Fruit fly (Drosophila melanogaster): ENCODE measurements around the gene fuss.

Gene fuss

dm6 chr4:982791-983407 is 4.6 kb upstream of the fuss start (continued):
- peak; percentile 83 for TF ChIP-seq zfh1 (GFP tag; IDR thresholded peaks at IDR 0.05)
- no peak for TF ChIP-seq pan (optimal IDR thresholded peaks at IDR 0.05)
- no peak for TF ChIP-seq pan (GFP tag; optimal IDR thresholded peaks at IDR 0.05 in 1 of 2, IDR thresholded peaks at IDR 0.05 in 1 of 2)
- peak; percentile 66 for TF ChIP-seq seq (GFP tag; IDR thresholded peaks at IDR 0.05)
- TF ChIP-seq CG6683 (GFP tag; optimal IDR thresholded peaks at IDR 0.05) = peak; percentile 50
- TF ChIP-seq GATAe (GFP tag; conservative IDR thresholded peaks at IDR 0.05) = no peak
- TF ChIP-seq CG15073 (GFP tag; optimal IDR thresholded peaks at IDR 0.05) = peak; percentile 3
- peak; percentile 78 for TF ChIP-seq phol (tag; optimal IDR thresholded peaks at IDR 0.05)
- TF ChIP-seq CG13894 (tag; optimal IDR thresholded peaks at IDR 0.05) = peak; percentile 38
- TF ChIP-seq amos (GFP tag; IDR thresholded peaks at IDR 0.05; ENCODE audit: partially characterized antibody) = no peak
- TF ChIP-seq CG10543 (GFP tag; optimal IDR thresholded peaks at IDR 0.05) = peak; percentile 18
- TF ChIP-seq Antp (GFP tag; optimal IDR thresholded peaks at IDR 0.05) = no peak
- peak; percentile 79 for TF ChIP-seq nmo (GFP tag; optimal IDR thresholded peaks at IDR 0.05)
- no peak for TF ChIP-seq CG8478 (optimal IDR thresholded peaks at IDR 0.05)
- peak; percentile 50 for TF ChIP-seq BtbVII (GFP tag; optimal IDR thresholded peaks at IDR 0.05)
- TF ChIP-seq fd3F (GFP tag; optimal IDR thresholded peaks at IDR 0.05) = peak; percentile 38
- peak; percentile 61 for TF ChIP-seq CG7786 (GFP tag; optimal IDR thresholded peaks at IDR 0.05)
- no peak for TF ChIP-seq jigr1 (GFP tag; IDR thresholded peaks at IDR 0.05)
- TF ChIP-seq hbn (GFP tag; IDR thresholded peaks at IDR 0.05; ENCODE audit: partially characterized antibody) = no peak
- TF ChIP-seq sqz (GFP tag; optimal IDR thresholded peaks at IDR 0.05) = no peak
- TF ChIP-seq Hr39 (optimal IDR thresholded peaks at IDR 0.05) = no peak
- TF ChIP-seq Lhr (GFP tag; optimal IDR thresholded peaks at IDR 0.05) = peak; percentile 40
- TF ChIP-seq CG6254 (GFP tag; optimal IDR thresholded peaks at IDR 0.05) = peak; percentile 72
- no peak for TF ChIP-seq CkIIα-i1 (GFP tag; IDR thresholded peaks at IDR 0.05)
- no peak for TF ChIP-seq Dip2 (GFP tag; IDR thresholded peaks at IDR 0.05)
- peak; percentile 56 for TF ChIP-seq her (GFP tag; optimal IDR thresholded peaks at IDR 0.05)
- TF ChIP-seq YL-1 (GFP tag; optimal IDR thresholded peaks at IDR 0.05) = no peak
- peak; percentile 73 for TF ChIP-seq CG8089 (GFP tag; optimal IDR thresholded peaks at IDR 0.05)
- peak; percentile 18 for TF ChIP-seq sug (tag; optimal IDR thresholded peaks at IDR 0.05)
- peak; percentile 21 for TF ChIP-seq CG4328 (GFP tag; optimal IDR thresholded peaks at IDR 0.05)
- peak; percentile 36 for TF ChIP-seq CTCF (GFP tag; optimal IDR thresholded peaks at IDR 0.05)
- TF ChIP-seq CG13775 (GFP tag; optimal IDR thresholded peaks at IDR 0.05) = peak; percentile 67
- peak; percentile 85 for TF ChIP-seq CG12391 (tag; optimal IDR thresholded peaks at IDR 0.05)
- TF ChIP-seq dati (GFP tag; IDR thresholded peaks at IDR 0.05) = no peak
- peak; percentile 70 for TF ChIP-seq repo (GFP tag; optimal IDR thresholded peaks at IDR 0.05)
- TF ChIP-seq CG3726 (GFP tag; IDR thresholded peaks at IDR 0.05) = no peak
- peak; percentile 36 for TF ChIP-seq sd (tag; optimal IDR thresholded peaks at IDR 0.05)
- TF ChIP-seq CG8765 (GFP tag; IDR thresholded peaks at IDR 0.05) = no peak
- TF ChIP-seq trh (GFP tag; optimal IDR thresholded peaks at IDR 0.05) = peak; percentile 45
- TF ChIP-seq CG33213 (GFP tag; optimal IDR thresholded peaks at IDR 0.05) = peak; percentile 67
- peak; percentile 62 for TF ChIP-seq Bdp1 (GFP tag; optimal IDR thresholded peaks at IDR 0.05)
- no peak for TF ChIP-seq CG13287 (GFP tag; IDR thresholded peaks at IDR 0.05; ENCODE audit: partially characterized antibody)
- no peak for TF ChIP-seq CG12071 (GFP tag; optimal IDR thresholded peaks at IDR 0.05)
- peak; percentile 49 for TF ChIP-seq tup (GFP tag; optimal IDR thresholded peaks at IDR 0.05)
- no peak for TF ChIP-seq CG9932 (GFP tag; IDR thresholded peaks at IDR 0.05)
- TF ChIP-seq Camta (GFP tag; optimal IDR thresholded peaks at IDR 0.05) = peak; percentile 56
- no peak for TF ChIP-seq emc (GFP tag; optimal IDR thresholded peaks at IDR 0.05)
- peak; percentile 64 for TF ChIP-seq CG8944 (GFP tag; optimal IDR thresholded peaks at IDR 0.05)
- peak; percentile 70 for TF ChIP-seq CG1529 (GFP tag; optimal IDR thresholded peaks at IDR 0.05)
- TF ChIP-seq CG2116 (GFP tag; optimal IDR thresholded peaks at IDR 0.05) = peak; percentile 16
- TF ChIP-seq nom (GFP tag; optimal IDR thresholded peaks at IDR 0.05) = no peak
